5 worm cellular contexts compared by ENCODE assay signal in the genomic region with DNA sequence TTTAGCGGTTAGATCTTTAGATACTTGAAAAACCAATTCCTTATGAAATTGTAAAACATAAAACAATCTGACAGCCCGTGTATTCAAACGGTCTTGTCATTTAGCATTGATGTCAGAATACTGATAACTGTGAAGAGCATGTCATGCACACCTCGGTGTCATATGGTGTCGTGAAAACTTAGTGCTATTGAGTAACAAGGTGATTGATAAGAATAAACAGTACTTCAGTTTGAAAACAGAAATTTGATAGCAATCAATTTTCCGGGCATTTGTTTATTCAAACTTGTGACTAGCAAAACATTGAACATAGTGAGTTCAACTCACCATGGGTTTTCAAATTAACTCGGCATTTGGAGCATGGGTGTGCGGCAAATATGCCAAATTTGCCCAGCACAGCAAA.
TF ChIP-seq lines count a peak whose summit lies in the region.

No protein-coding gene starts in this region.

TF ChIP-seq in whole organism, L1 larva, 84 proteins besides CTCF, POLR2A, EP300 and RAD21:
- TF ChIP-seq vab-15 (tag; optimal IDR thresholded peaks at IDR 0.05; lab: Kevin White, UChicago) = no peak
- TF ChIP-seq lin-35 (GFP tag; optimal IDR thresholded peaks at IDR 0.05; lab: Kevin White, UChicago) = peak in 1 of 2 experiments; percentile 67
- TF ChIP-seq nhr-71 (tag; optimal IDR thresholded peaks at IDR 0.05; lab: Kevin White, UChicago) = peak; percentile 5
- TF ChIP-seq efl-1 (optimal IDR thresholded peaks at IDR 0.05; lab: Kevin White, UChicago) = no peak
- peak in 1 of 2 experiments; percentile 64 for TF ChIP-seq efl-1 (GFP tag; optimal IDR thresholded peaks at IDR 0.05 in 1 of 2; lab: Kevin White, UChicago)
- TF ChIP-seq skn-1 (tag; optimal IDR thresholded peaks at IDR 0.05; lab: Kevin White, UChicago) = peak; percentile 23
- TF ChIP-seq elt-2 (tag; optimal IDR thresholded peaks at IDR 0.05; lab: Kevin White, UChicago) = peak; percentile 80
- no peak for TF ChIP-seq jun-1 (tag; optimal IDR thresholded peaks at IDR 0.05; lab: Kevin White, UChicago)
- TF ChIP-seq mef-2 (tag; optimal IDR thresholded peaks at IDR 0.05; lab: Kevin White, UChicago) = no peak
- no peak for TF ChIP-seq ztf-4 (tag; optimal IDR thresholded peaks at IDR 0.05; lab: Kevin White, UChicago)
- TF ChIP-seq mdl-1 (tag; optimal IDR thresholded peaks at IDR 0.05; lab: Kevin White, UChicago) = peak in 1 of 2 experiments; percentile 43

TF ChIP-seq in whole organism, L2 larva, 48 proteins besides CTCF, POLR2A, EP300 and RAD21:
- TF ChIP-seq ztf-1 (GFP tag; conservative IDR thresholded peaks at IDR 0.05; lab: Robert Waterston, UW) (no peak), F13H6.1 (tag; optimal IDR thresholded peaks at IDR 0.05; lab: Kevin White, UChicago) (peak; percentile 14), sma-9 (GFP tag; optimal IDR thresholded peaks at IDR 0.05; lab: Kevin White, UChicago) (peak; percentile 54), sma-9 (tag; optimal IDR thresholded peaks at IDR 0.05; lab: Kevin White, UChicago) (no peak), fos-1 (tag; optimal IDR thresholded peaks at IDR 0.05; lab: Kevin White, UChicago) (peak; percentile 86), nhr-23 (tag; optimal IDR thresholded peaks at IDR 0.05; lab: Kevin White, UChicago) (no peak), crh-2 (tag; optimal IDR thresholded peaks at IDR 0.05; lab: Kevin White, UChicago) (peak; percentile 52), skn-1 (tag; optimal IDR thresholded peaks at IDR 0.05; lab: Kevin White, UChicago) (no peak)
TF ChIP-seq in whole organism, L2 larva: peak in this region for 4.

TF ChIP-seq in whole organism, L3 larva, 47 proteins besides CTCF, POLR2A, EP300 and RAD21:
- TF ChIP-seq pqm-1 (tag; optimal IDR thresholded peaks at IDR 0.05; lab: Kevin White, UChicago) (peak; percentile 86), ceh-9 (tag; optimal IDR thresholded peaks at IDR 0.05; lab: Kevin White, UChicago) (no peak), nhr-237 (tag; optimal IDR thresholded peaks at IDR 0.05; lab: Kevin White, UChicago) (no peak), pha-4 (tag; optimal IDR thresholded peaks at IDR 0.05; lab: Kevin White, UChicago) (peak; percentile 72), jun-1 (tag; optimal IDR thresholded peaks at IDR 0.05; lab: Kevin White, UChicago) (peak; percentile 65), elt-2 (tag; optimal IDR thresholded peaks at IDR 0.05; lab: Kevin White, UChicago) (peak; percentile 90), nfya-1 (tag; optimal IDR thresholded peaks at IDR 0.05; lab: Kevin White, UChicago; ENCODE audit: insufficient read depth) (peak; percentile 10)

TF ChIP-seq in whole organism, L4 larva, 104 proteins besides CTCF, POLR2A, EP300 and RAD21 (continues in another document):
- TF ChIP-seq unc-130 (GFP tag; optimal IDR thresholded peaks at IDR 0.05; lab: Kevin White, UChicago) = no peak
- TF ChIP-seq rbr-2 (tag; optimal IDR thresholded peaks at IDR 0.05; lab: Kevin White, UChicago) = no peak
- TF ChIP-seq mep-1 (tag; optimal IDR thresholded peaks at IDR 0.05; lab: Kevin White, UChicago) = peak; percentile 1
- TF ChIP-seq nhr-28 (tag; optimal IDR thresholded peaks at IDR 0.05; lab: Kevin White, UChicago) = peak; percentile 68
- TF ChIP-seq lsy-2 (tag; optimal IDR thresholded peaks at IDR 0.05; lab: Kevin White, UChicago) = peak in 1 of 2 experiments; percentile 23
- peak; percentile 62 for TF ChIP-seq nhr-77 (tag; optimal IDR thresholded peaks at IDR 0.05; lab: Kevin White, UChicago)
- 0 out of 2 replicates have a peak, but pooled peaks have one; percentile 19 for TF ChIP-seq snpc-1.2 (GFP tag; IDR thresholded peaks at IDR 0.05; lab: Robert Waterston, UW)
- no peak for TF ChIP-seq nhr-10 (tag; optimal IDR thresholded peaks at IDR 0.05; lab: Kevin White, UChicago)
- TF ChIP-seq dve-1 (tag; optimal IDR thresholded peaks at IDR 0.05; lab: Kevin White, UChicago; ENCODE audit: insufficient read depth) = peak; percentile 90
- TF ChIP-seq lin-13 (GFP tag; optimal IDR thresholded peaks at IDR 0.05; lab: Kevin White, UChicago) = no peak
- no peak for TF ChIP-seq saeg-2 (GFP tag; IDR thresholded peaks at IDR 0.05; lab: Robert Waterston, UW)
- no peak for TF ChIP-seq nhr-237 (tag; optimal IDR thresholded peaks at IDR 0.05; lab: Kevin White, UChicago)
- TF ChIP-seq F37D6.2 (tag; optimal IDR thresholded peaks at IDR 0.05; lab: Kevin White, UChicago) = no peak
- no peak for TF ChIP-seq Y105C5A.15 (GFP tag; IDR thresholded peaks at IDR 0.05; lab: Robert Waterston, UW)
- no peak for TF ChIP-seq ces-1 (GFP tag; optimal IDR thresholded peaks at IDR 0.05; lab: Kevin White, UChicago)
- peak; percentile 84 for TF ChIP-seq hlh-11 (tag; optimal IDR thresholded peaks at IDR 0.05; lab: Kevin White, UChicago)
- TF ChIP-seq ZK337.2 (GFP tag; IDR thresholded peaks at IDR 0.05; lab: Robert Waterston, UW) = no peak
- TF ChIP-seq nhr-25 (tag; optimal IDR thresholded peaks at IDR 0.05; lab: Kevin White, UChicago; ENCODE audit: borderline replicate concordance, insufficient read depth) = no peak
- TF ChIP-seq nhr-111 (GFP tag; optimal IDR thresholded peaks at IDR 0.05; lab: Kevin White, UChicago) = no peak
- TF ChIP-seq nhr-41 (GFP tag; IDR thresholded peaks at IDR 0.05; lab: Robert Waterston, UW) = peak; percentile 25; the same call in 1 of the 2 replicates
- no peak for TF ChIP-seq madf-5 (GFP tag; IDR thresholded peaks at IDR 0.05; lab: Robert Waterston, UW)
- peak; percentile 85 for TF ChIP-seq pqm-1 (tag; optimal IDR thresholded peaks at IDR 0.05; lab: Kevin White, UChicago)
- no peak for TF ChIP-seq jun-1 (tag; optimal IDR thresholded peaks at IDR 0.05; lab: Kevin White, UChicago)
- TF ChIP-seq madf-9 (GFP tag; conservative IDR thresholded peaks at IDR 0.05; lab: Robert Waterston, UW) = no peak
- TF ChIP-seq egl-27 (tag; optimal IDR thresholded peaks at IDR 0.05; lab: Kevin White, UChicago) = no peak
- peak; percentile 68 for TF ChIP-seq hlh-30 (tag; optimal IDR thresholded peaks at IDR 0.05; lab: Kevin White, UChicago; ENCODE audit: insufficient read depth)
- no peak for TF ChIP-seq pha-4 (GFP tag; IDR thresholded peaks at IDR 0.05; lab: Robert Waterston, UW)
- no peak for TF ChIP-seq pha-4 (tag; optimal IDR thresholded peaks at IDR 0.05; lab: Kevin White, UChicago)
- TF ChIP-seq unc-62 (GFP tag; optimal IDR thresholded peaks at IDR 0.05 in 1 of 2; lab: Kevin White, UChicago) = peak in 1 of 2 experiments; percentile 26
- TF ChIP-seq unc-62 (tag; optimal IDR thresholded peaks at IDR 0.05; lab: Kevin White, UChicago) = no peak
- TF ChIP-seq ztf-11 (tag; optimal IDR thresholded peaks at IDR 0.05; lab: Kevin White, UChicago) = no peak

TF ChIP-seq in whole organism, young adult, 124 proteins besides CTCF, POLR2A, EP300 and RAD21:
- TF ChIP-seq T26A5.8 (tag; optimal IDR thresholded peaks at IDR 0.05; lab: Kevin White, UChicago) (no peak), F57C9.4 (tag; optimal IDR thresholded peaks at IDR 0.05; lab: Kevin White, UChicago) (no peak), ets-4 (GFP tag; optimal IDR thresholded peaks at IDR 0.05; lab: Kevin White, UChicago) (peak; percentile 79), tbx-9 (tag; optimal IDR thresholded peaks at IDR 0.05; lab: Kevin White, UChicago; ENCODE audit: borderline replicate concordance) (no peak), D2030.7 (GFP tag; IDR thresholded peaks at IDR 0.05; lab: Robert Waterston, UW) (no peak), lin-26 (GFP tag; IDR thresholded peaks at IDR 0.05; lab: Robert Waterston, UW) (no peak), sptf-2 (GFP tag; optimal IDR thresholded peaks at IDR 0.05; lab: Kevin White, UChicago) (no peak), somi-1 (GFP tag; optimal IDR thresholded peaks at IDR 0.05; lab: Kevin White, UChicago) (no peak), snpc-4 (GFP tag; optimal IDR thresholded peaks at IDR 0.05; lab: Kevin White, UChicago) (no peak), snpc-4 (tag; optimal IDR thresholded peaks at IDR 0.05; lab: Kevin White, UChicago) (peak in 1 of 4 experiments; percentile 4), nhr-80 (tag; optimal IDR thresholded peaks at IDR 0.05; lab: Kevin White, UChicago) (peak; percentile 77), pha-4 (tag; optimal IDR thresholded peaks at IDR 0.05; lab: Kevin White, UChicago) (no peak), cebp-1 (GFP tag; IDR thresholded peaks at IDR 0.05; lab: Robert Waterston, UW) (0 out of 2 replicates have a peak, but pooled peaks have one; percentile 31), cebp-1 (tag; optimal IDR thresholded peaks at IDR 0.05; lab: Kevin White, UChicago) (peak; percentile 17)
